Worm (Caenorhabditis elegans): ENCODE results near the gene rer-1.

Gene rer-1

DNA sequence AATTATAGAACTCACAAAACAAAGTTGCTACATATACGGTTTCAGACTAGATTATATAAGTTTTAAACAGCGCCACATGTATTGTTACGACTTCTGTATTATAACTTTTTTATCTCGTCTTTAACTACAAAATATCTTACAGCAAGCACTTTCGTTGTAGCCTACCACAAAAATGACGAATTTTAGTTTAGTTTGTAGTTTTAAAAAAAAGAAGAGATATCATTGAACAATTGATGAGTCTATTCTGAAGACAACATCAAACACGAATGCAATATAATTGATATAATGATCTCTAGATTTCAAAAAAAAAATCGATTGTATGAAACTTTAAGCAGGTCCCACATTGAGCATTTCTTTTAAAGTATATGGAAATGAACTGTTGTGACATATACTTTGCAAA, 3.1 kb downstream of the rer-1 start:
- no peak for TF ChIP-seq C08G9.2 (tag; optimal IDR thresholded peaks at IDR 0.05)
- no peak for TF ChIP-seq tbx-7 (tag; optimal IDR thresholded peaks at IDR 0.05)
- TF ChIP-seq ceh-19 (GFP tag; optimal IDR thresholded peaks at IDR 0.05), result no peak
- TF ChIP-seq ama-1 (optimal IDR thresholded peaks at IDR 0.05), result no peak
- no peak for TF ChIP-seq eyg-1 (tag; optimal IDR thresholded peaks at IDR 0.05)

DNA sequence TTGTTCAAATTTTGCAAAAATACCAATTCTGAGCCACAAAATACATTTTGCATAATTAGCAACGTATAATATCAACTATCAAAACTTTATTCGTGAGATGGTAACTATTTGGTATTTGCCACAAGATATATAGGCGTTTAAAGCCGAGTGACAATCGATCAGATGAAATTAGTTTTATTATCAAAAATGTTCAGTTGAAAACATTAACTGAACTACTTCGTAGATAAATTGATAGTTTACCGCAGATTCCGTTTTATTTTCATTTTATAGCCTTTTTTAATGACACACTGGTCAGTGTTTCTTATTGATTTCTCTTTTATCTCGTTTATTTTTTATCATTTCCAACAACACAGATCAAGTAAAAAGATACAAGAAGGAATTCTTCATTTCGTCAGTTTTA, 6.1 kb downstream of the rer-1 start:
- TF ChIP-seq unc-3 (GFP tag; conservative IDR thresholded peaks at IDR 0.05) (no peak), unc-3 (tag; optimal IDR thresholded peaks at IDR 0.05) (no peak), che-1 (tag; optimal IDR thresholded peaks at IDR 0.05) (no peak), ceh-19 (GFP tag; optimal IDR thresholded peaks at IDR 0.05) (no peak), mec-3 (tag; optimal IDR thresholded peaks at IDR 0.05; ENCODE audit: borderline replicate concordance) (no peak), fax-1 (tag; optimal IDR thresholded peaks at IDR 0.05) (no peak), sox-2 (GFP tag; IDR thresholded peaks at IDR 0.05) (no peak), rnt-1 (tag; optimal IDR thresholded peaks at IDR 0.05) (no peak), dve-1 (tag; optimal IDR thresholded peaks at IDR 0.05) (no peak), ceh-45 (GFP tag; IDR thresholded peaks at IDR 0.05) (no peak), pqm-1 (tag; optimal IDR thresholded peaks at IDR 0.05) (no peak), ceh-18 (tag; optimal IDR thresholded peaks at IDR 0.05) (no peak), eyg-1 (tag; optimal IDR thresholded peaks at IDR 0.05) (no peak)

DNA sequence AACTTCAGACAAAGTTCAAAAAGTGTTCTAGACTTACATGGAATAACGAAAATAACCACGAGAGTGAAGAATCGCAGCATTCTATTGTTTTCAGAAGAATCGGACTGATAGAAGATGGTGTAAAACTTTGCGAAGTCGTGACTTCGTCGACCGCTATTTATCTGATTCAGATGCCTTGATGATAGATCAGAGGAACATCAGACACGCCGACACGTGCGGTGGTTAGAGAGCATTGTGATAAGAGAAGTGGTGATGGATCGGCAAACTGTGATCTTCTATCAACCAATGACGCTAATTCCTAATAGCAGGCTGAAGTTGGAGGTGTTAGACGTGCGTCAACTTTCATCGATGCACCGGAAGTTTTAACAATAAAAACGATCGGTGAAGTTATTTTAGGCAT, 7.1 kb downstream of the rer-1 start:
- TF ChIP-seq nhr-232 (tag; optimal IDR thresholded peaks at IDR 0.05) (no peak), ahr-1 (tag; optimal IDR thresholded peaks at IDR 0.05) (no peak), hlh-15 (tag; optimal IDR thresholded peaks at IDR 0.05) (no peak), hlh-8 (tag; optimal IDR thresholded peaks at IDR 0.05) (no peak), elt-2 (tag; optimal IDR thresholded peaks at IDR 0.05) (no peak), syd-9 (tag; optimal IDR thresholded peaks at IDR 0.05) (no peak), pros-1 (tag; optimal IDR thresholded peaks at IDR 0.05) (no peak), tbx-7 (tag; optimal IDR thresholded peaks at IDR 0.05) (no peak), zip-5 (tag; optimal IDR thresholded peaks at IDR 0.05) (no peak), pax-1 (tag; optimal IDR thresholded peaks at IDR 0.05) (no peak), ceh-45 (GFP tag; IDR thresholded peaks at IDR 0.05) (no peak), npax-4 (tag; optimal IDR thresholded peaks at IDR 0.05) (no peak), odd-2 (tag; optimal IDR thresholded peaks at IDR 0.05) (no peak), dmd-4 (tag; optimal IDR thresholded peaks at IDR 0.05; ENCODE audit: borderline replicate concordance) (no peak), sdc-2 (tag; optimal IDR thresholded peaks at IDR 0.05) (no peak), fkh-10 (GFP tag; optimal IDR thresholded peaks at IDR 0.05) (no peak), ceh-6 (GFP tag; optimal IDR thresholded peaks at IDR 0.05) (no peak), sox-4 (tag; optimal IDR thresholded peaks at IDR 0.05) (no peak), fkh-6 (tag; optimal IDR thresholded peaks at IDR 0.05) (no peak), ztf-16 (tag; optimal IDR thresholded peaks at IDR 0.05) (no peak)

- TF ChIP-seq fax-1 (tag; optimal IDR thresholded peaks at IDR 0.05) (no peak), madf-2 (tag; optimal IDR thresholded peaks at IDR 0.05) (no peak), elt-4 (tag; optimal IDR thresholded peaks at IDR 0.05) (no peak), mec-3 (tag; optimal IDR thresholded peaks at IDR 0.05; ENCODE audit: borderline replicate concordance) (no peak), unc-42 (tag; optimal IDR thresholded peaks at IDR 0.05) (no peak), elt-2 (tag; optimal IDR thresholded peaks at IDR 0.05) (no peak), ceh-2 (tag; optimal IDR thresholded peaks at IDR 0.05) (no peak), nfya-1 (tag; optimal IDR thresholded peaks at IDR 0.05) (no peak), ahr-1 (tag; optimal IDR thresholded peaks at IDR 0.05) (no peak), dve-1 (tag; optimal IDR thresholded peaks at IDR 0.05) (no peak), K02D7.2 (tag; optimal IDR thresholded peaks at IDR 0.05) (no peak), hlh-13 (GFP tag; optimal IDR thresholded peaks at IDR 0.05) (no peak), pha-4 (tag; optimal IDR thresholded peaks at IDR 0.05) (no peak), F13H6.1 (tag; optimal IDR thresholded peaks at IDR 0.05) (no peak), hlh-15 (tag; optimal IDR thresholded peaks at IDR 0.05) (no peak), syd-9 (tag; optimal IDR thresholded peaks at IDR 0.05) (no peak), K09A11.1 (tag; optimal IDR thresholded peaks at IDR 0.05; ENCODE audit: insufficient read depth) (no peak), zip-5 (tag; optimal IDR thresholded peaks at IDR 0.05) (no peak)
Measured at ce11 chrII:8818978-8819896, 8.1 kb downstream of the rer-1 start, which contains the start of gene F46C5.10. F46C5.10 (minus strand) TSS chrII:8819028.

Measured in whole organism, late embryonic.